Worm (Caenorhabditis elegans) whole organism, midembryonic: ENCODE results near the gene pha-2.

Experiments
- T22C8.4 ChIP-seq: fragments of 200-800 bp; sonication (Bioruptor generic); IDR thresholded peaks from 2 replicates; pipeline ENCODE4 v1.3.6; 2022; ENCODE audit warnings: missing genetic modification characterization, missing compliant biosample characterization
- flt-1 ChIP-seq: fragments of 200-800 bp; sonication (Bioruptor generic); IDR thresholded peaks from 2 replicates; pipeline ENCODE4 v1.3.6; 2022; ENCODE audit warnings: missing genetic modification characterization, missing compliant biosample characterization
- tab-1 ChIP-seq: fragments of 200-800 bp; sonication (Bioruptor generic); IDR thresholded peaks from 2 replicates; pipeline ENCODE4 v1.3.6; 2022; ENCODE audit warnings: missing genetic modification characterization, missing compliant biosample characterization

- TF ChIP-seq T22C8.4 (GFP tag; lab: Robert Waterston, UW) = no peak
- no peak for TF ChIP-seq tab-1 (GFP tag; lab: Robert Waterston, UW)
- TF ChIP-seq flt-1 = no peak
These were observed 15.6 kb downstream of the pha-2 start, which contains the start of gene unc-96 for ce11 chrX:621190-621589.
